Fruit fly (Drosophila melanogaster): ENCODE measurements around the gene CG43169.

Gene CG43169

DNA sequence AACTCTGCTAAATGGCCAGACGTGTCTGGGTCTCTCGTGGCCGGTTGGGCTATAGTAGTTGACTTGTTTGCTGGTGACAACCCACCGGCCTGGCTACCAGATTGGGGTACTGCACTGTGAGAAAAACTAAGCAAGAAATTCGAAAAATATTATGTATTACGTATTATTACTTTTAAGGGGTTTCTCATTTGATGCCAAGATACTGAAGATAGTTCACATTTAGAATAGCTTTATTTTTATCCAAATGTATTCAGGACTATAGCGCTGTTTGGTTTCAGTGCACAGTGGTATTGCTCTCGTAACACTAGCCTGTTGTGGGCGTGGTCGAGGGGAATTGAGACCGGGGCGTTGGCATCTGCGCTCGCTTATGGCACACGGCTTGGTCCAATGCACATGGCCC is 32.3 kb upstream of the CG43169 start (continued):
- peak; percentile 69 for TF ChIP-seq ind (GFP tag; optimal IDR thresholded peaks at IDR 0.05)
- no peak for TF ChIP-seq inv (GFP tag; IDR thresholded peaks at IDR 0.05; ENCODE audit: partially characterized antibody)
- TF ChIP-seq CG33213 (GFP tag; optimal IDR thresholded peaks at IDR 0.05) = peak; percentile 6
- TF ChIP-seq az2 (GFP tag; optimal IDR thresholded peaks at IDR 0.05) = peak; percentile 52
- peak; percentile 71 for TF ChIP-seq lmd (GFP tag; IDR thresholded peaks at IDR 0.05)
- peak; percentile 16 for TF ChIP-seq CG31365 (tag; optimal IDR thresholded peaks at IDR 0.05)
- no peak for TF ChIP-seq mld (GFP tag; IDR thresholded peaks at IDR 0.05; ENCODE audit: partially characterized antibody)
- peak; percentile 56 for TF ChIP-seq Dek (tag; optimal IDR thresholded peaks at IDR 0.05)
- TF ChIP-seq CG6175 (GFP tag; IDR thresholded peaks at IDR 0.05) = no peak
- peak; percentile 50 for TF ChIP-seq BtbVII (GFP tag; optimal IDR thresholded peaks at IDR 0.05)
- TF ChIP-seq CG10366 (GFP tag; IDR thresholded peaks at IDR 0.05) = peak; percentile 70
- no peak for TF ChIP-seq vfl (GFP tag; optimal IDR thresholded peaks at IDR 0.05)
- TF ChIP-seq CG8944 (GFP tag; optimal IDR thresholded peaks at IDR 0.05) = no peak
- no peak for TF ChIP-seq tx (GFP tag; optimal IDR thresholded peaks at IDR 0.05)
- TF ChIP-seq Optix (GFP tag; IDR thresholded peaks at IDR 0.05) = no peak
- TF ChIP-seq Fer2 (tag; optimal IDR thresholded peaks at IDR 0.05) = no peak
- peak; percentile 27; the same call in 1 of the 2 replicates for TF ChIP-seq CG7372 (GFP tag; IDR thresholded peaks at IDR 0.05)
- no peak for TF ChIP-seq Atf-2 (GFP tag; optimal IDR thresholded peaks at IDR 0.05)
- TF ChIP-seq CG8281 (tag; optimal IDR thresholded peaks at IDR 0.05) = no peak
- TF ChIP-seq grn (GFP tag; optimal IDR thresholded peaks at IDR 0.05) = no peak
- TF ChIP-seq CG17568 (GFP tag; optimal IDR thresholded peaks at IDR 0.05) = peak; percentile 29
- no peak for TF ChIP-seq Lhr (GFP tag; optimal IDR thresholded peaks at IDR 0.05)
- TF ChIP-seq ranshi (GFP tag; IDR thresholded peaks at IDR 0.05) = peak; percentile 63; the same call in 1 of the 2 replicates
- no peak for TF ChIP-seq corto (GFP tag; optimal IDR thresholded peaks at IDR 0.05)
- TF ChIP-seq CG4617 (GFP tag; optimal IDR thresholded peaks at IDR 0.05; ENCODE audit: borderline replicate concordance) = peak; percentile 15
- TF ChIP-seq al (GFP tag; IDR thresholded peaks at IDR 0.05) = peak; percentile 64
- TF ChIP-seq cato (GFP tag; optimal IDR thresholded peaks at IDR 0.05; ENCODE audit: borderline replicate concordance) = peak; percentile 32
- peak; percentile 58 for TF ChIP-seq CG5180 (GFP tag; optimal IDR thresholded peaks at IDR 0.05)
- TF ChIP-seq CG8359 (GFP tag; optimal IDR thresholded peaks at IDR 0.05; ENCODE audit: borderline replicate concordance) = peak; percentile 12
- peak; percentile 14 for TF ChIP-seq CG31388 (GFP tag; optimal IDR thresholded peaks at IDR 0.05)
- peak; percentile 94 for TF ChIP-seq Drgx (GFP tag; IDR thresholded peaks at IDR 0.05)
- peak; percentile 41 for TF ChIP-seq Chrac-16 (GFP tag; optimal IDR thresholded peaks at IDR 0.05)
- TF ChIP-seq CG2712 (tag; optimal IDR thresholded peaks at IDR 0.05) = peak; percentile 75
- 0 out of 2 replicates have a peak, but pooled peaks have one; percentile 50 for TF ChIP-seq bowl (GFP tag; IDR thresholded peaks at IDR 0.05)
- TF ChIP-seq CG1024 (GFP tag; IDR thresholded peaks at IDR 0.05) = peak; percentile 69
- TF ChIP-seq sima (GFP tag; optimal IDR thresholded peaks at IDR 0.05) = no peak
- TF ChIP-seq Rfx (GFP tag; IDR thresholded peaks at IDR 0.05) = peak; percentile 79
- peak; percentile 90 for TF ChIP-seq dmrt99B (tag; optimal IDR thresholded peaks at IDR 0.05)
- peak; percentile 12 for TF ChIP-seq gsb-n (tag; optimal IDR thresholded peaks at IDR 0.05)
- TF ChIP-seq jumu (GFP tag; optimal IDR thresholded peaks at IDR 0.05) = no peak
- TF ChIP-seq tio (GFP tag; optimal IDR thresholded peaks at IDR 0.05) = peak; percentile 46
- TF ChIP-seq Dfd (GFP tag; optimal IDR thresholded peaks at IDR 0.05) = no peak
- TF ChIP-seq Dref (GFP tag; IDR thresholded peaks at IDR 0.05) = no peak
- peak; percentile 14 for TF ChIP-seq CG9727 (GFP tag; optimal IDR thresholded peaks at IDR 0.05)
- no peak for TF ChIP-seq cas (GFP tag; IDR thresholded peaks at IDR 0.05)
- TF ChIP-seq CG2120 (GFP tag; optimal IDR thresholded peaks at IDR 0.05) = peak; percentile 70
- no peak for TF ChIP-seq hb (GFP tag; IDR thresholded peaks at IDR 0.05; ENCODE audit: partially characterized antibody)
- 0 out of 2 replicates have a peak, but pooled peaks have one; percentile 26 for TF ChIP-seq CG5953 (GFP tag; IDR thresholded peaks at IDR 0.05)
- TF ChIP-seq Six4 (GFP tag; optimal IDR thresholded peaks at IDR 0.05) = no peak
- TF ChIP-seq kah (GFP tag; optimal IDR thresholded peaks at IDR 0.05) = peak; percentile 52
- no peak for TF ChIP-seq trh (GFP tag; optimal IDR thresholded peaks at IDR 0.05)

All from whole organism, embryonic.